Worm (Caenorhabditis elegans): ENCODE measurements around the gene K08E4.3.

Gene K08E4.3

DNA sequence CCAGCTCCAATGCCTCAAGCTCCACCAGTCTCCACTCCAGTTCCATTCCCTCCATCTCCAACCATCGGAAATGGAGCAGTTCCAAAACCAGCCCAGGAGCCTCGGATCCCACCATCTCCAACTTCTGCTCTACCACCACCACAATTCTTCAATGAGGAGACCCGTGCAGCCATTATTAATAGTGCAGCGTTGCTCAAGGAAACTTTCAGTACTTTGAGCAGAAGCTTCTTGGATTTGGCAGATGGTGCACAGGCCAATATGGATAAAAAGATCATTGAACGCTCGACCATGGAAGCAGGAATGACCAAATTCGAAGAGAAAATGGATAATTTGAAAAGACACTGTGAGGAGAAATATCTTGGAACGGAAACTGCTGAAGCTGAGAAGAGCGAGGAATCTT lies 22.1 kb upstream of the K08E4.3 start:
- TF ChIP-seq nhr-85 (tag), result peak; percentile 4
- no peak for TF ChIP-seq C34B4.2 (tag; optimal IDR thresholded peaks at IDR 0.05)
- TF ChIP-seq lin-39 (tag; optimal IDR thresholded peaks at IDR 0.05), result no peak
- TF ChIP-seq ama-1 (optimal IDR thresholded peaks at IDR 0.05), result peak; percentile 22

DNA sequence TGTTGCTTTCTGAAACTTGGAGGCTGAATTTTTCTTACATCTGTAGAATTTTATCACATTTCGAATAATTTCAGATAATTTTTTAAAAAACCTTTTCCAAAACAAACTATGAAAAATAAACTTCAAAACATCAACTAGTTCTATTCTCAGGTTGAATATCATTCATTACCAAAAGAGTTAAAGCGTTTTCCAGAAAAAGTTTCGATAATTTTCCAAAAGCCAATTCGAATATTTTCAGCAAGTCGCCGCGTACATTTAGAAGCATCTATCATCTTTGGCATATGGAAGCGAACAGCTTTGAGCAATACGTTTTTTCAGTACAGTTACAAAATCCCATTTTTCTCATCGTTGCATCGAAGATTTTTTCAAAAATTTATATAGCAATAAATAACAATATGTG lies 20.6 kb upstream of the K08E4.3 start:
- no peak for TF ChIP-seq skn-1 (tag; optimal IDR thresholded peaks at IDR 0.05)
- peak; percentile 42 for TF ChIP-seq nhr-47 (tag; optimal IDR thresholded peaks at IDR 0.05)
- TF ChIP-seq tbx-2 (tag; optimal IDR thresholded peaks at IDR 0.05), result no peak
- TF ChIP-seq hlh-4 (tag; optimal IDR thresholded peaks at IDR 0.05), result no peak
- TF ChIP-seq ceh-82 (tag; optimal IDR thresholded peaks at IDR 0.05), result no peak
- TF ChIP-seq mef-2 (tag; optimal IDR thresholded peaks at IDR 0.05), result no peak
- TF ChIP-seq mdl-1 (tag; optimal IDR thresholded peaks at IDR 0.05), result no peak
- TF ChIP-seq nhr-90 (tag; optimal IDR thresholded peaks at IDR 0.05; ENCODE audit: poor library complexity), result peak; percentile 62
- TF ChIP-seq lin-35 (GFP tag; optimal IDR thresholded peaks at IDR 0.05), result peak in 1 of 2 experiments; percentile 9
- TF ChIP-seq C04F5.9 (tag; optimal IDR thresholded peaks at IDR 0.05), result no peak
- TF ChIP-seq C34B4.2 (tag; optimal IDR thresholded peaks at IDR 0.05), result no peak
- TF ChIP-seq nhr-237 (tag; optimal IDR thresholded peaks at IDR 0.05), result no peak
- no peak for TF ChIP-seq Y116A8C.19 (tag; optimal IDR thresholded peaks at IDR 0.05; ENCODE audit: borderline replicate concordance)
- peak; percentile 91 for TF ChIP-seq aly-2 (tag; optimal IDR thresholded peaks at IDR 0.05)
- no peak for TF ChIP-seq dpl-1 (GFP tag; optimal IDR thresholded peaks at IDR 0.05)
- no peak for TF ChIP-seq xbp-1 (tag; optimal IDR thresholded peaks at IDR 0.05)
- TF ChIP-seq lin-39 (tag; optimal IDR thresholded peaks at IDR 0.05), result no peak
- no peak for TF ChIP-seq alr-1 (tag; optimal IDR thresholded peaks at IDR 0.05; ENCODE audit: borderline replicate concordance)
- TF ChIP-seq nhr-85 (tag), result no peak
- TF ChIP-seq jun-1 (tag; optimal IDR thresholded peaks at IDR 0.05), result no peak
- TF ChIP-seq pag-3 (tag; optimal IDR thresholded peaks at IDR 0.05; ENCODE audit: borderline replicate concordance, insufficient read depth), result no peak
- TF ChIP-seq zip-4 (GFP tag; optimal IDR thresholded peaks at IDR 0.05), result no peak
- no peak for TF ChIP-seq isw-1 (GFP tag; IDR thresholded peaks at IDR 0.05)
- no peak for TF ChIP-seq elt-2 (tag; optimal IDR thresholded peaks at IDR 0.05)
- TF ChIP-seq lin-14 (GFP tag; optimal IDR thresholded peaks at IDR 0.05), result no peak
- peak; percentile 81 for TF ChIP-seq ama-1 (optimal IDR thresholded peaks at IDR 0.05)
- no peak for TF ChIP-seq egl-27 (tag; optimal IDR thresholded peaks at IDR 0.05)
- TF ChIP-seq C16A3.4 (tag; optimal IDR thresholded peaks at IDR 0.05), result no peak
- no peak for TF ChIP-seq nhr-28 (tag; optimal IDR thresholded peaks at IDR 0.05)
- no peak for TF ChIP-seq ets-5 (GFP tag; IDR thresholded peaks at IDR 0.05)
- no peak for TF ChIP-seq sup-37 (GFP tag; optimal IDR thresholded peaks at IDR 0.05)
- TF ChIP-seq snu-23 (GFP tag; optimal IDR thresholded peaks at IDR 0.05), result no peak
- no peak for TF ChIP-seq fkh-10 (GFP tag; optimal IDR thresholded peaks at IDR 0.05)
- TF ChIP-seq tlp-1 (tag; optimal IDR thresholded peaks at IDR 0.05), result no peak
- TF ChIP-seq mep-1 (tag; optimal IDR thresholded peaks at IDR 0.05), result peak; percentile 17
- no peak for TF ChIP-seq sptf-1 (tag; optimal IDR thresholded peaks at IDR 0.05)
- TF ChIP-seq lir-3 (tag; optimal IDR thresholded peaks at IDR 0.05; ENCODE audit: poor library complexity), result no peak
- TF ChIP-seq ceh-63 (GFP tag; optimal IDR thresholded peaks at IDR 0.05), result no peak
- TF ChIP-seq ces-1 (GFP tag; optimal IDR thresholded peaks at IDR 0.05), result no peak
- TF ChIP-seq sox-4 (tag; optimal IDR thresholded peaks at IDR 0.05), result no peak
- TF ChIP-seq elt-3 (tag; optimal IDR thresholded peaks at IDR 0.05), result no peak
- no peak for TF ChIP-seq nhr-12 (tag; optimal IDR thresholded peaks at IDR 0.05)
- TF ChIP-seq dsc-1 (tag; optimal IDR thresholded peaks at IDR 0.05), result no peak
- no peak for TF ChIP-seq zag-1 (tag; optimal IDR thresholded peaks at IDR 0.05)
- TF ChIP-seq nhr-71 (tag; optimal IDR thresholded peaks at IDR 0.05), result peak; percentile 46
- no peak for TF ChIP-seq ceh-90 (tag; optimal IDR thresholded peaks at IDR 0.05)
- TF ChIP-seq lsy-2 (tag; optimal IDR thresholded peaks at IDR 0.05), result peak; percentile 6 to 10
- no peak for TF ChIP-seq unc-98 (GFP tag; IDR thresholded peaks at IDR 0.05)
- TF ChIP-seq ztf-11 (tag; optimal IDR thresholded peaks at IDR 0.05), result peak in 1 of 2 experiments; percentile 16
- no peak for TF ChIP-seq ceh-8 (GFP tag; optimal IDR thresholded peaks at IDR 0.05)
- no peak for TF ChIP-seq vab-15 (tag; optimal IDR thresholded peaks at IDR 0.05)
